Fruit fly (Drosophila melanogaster): ENCODE measurements around the gene Sf3a1.

Gene Sf3a1

dm6 chr3R:16957759-16958536 lies 44.2 kb downstream of the Sf3a1 start (continued):
- TF ChIP-seq CG6854 (GFP tag; optimal IDR thresholded peaks at IDR 0.05) (peak; percentile 75), CG1647 (GFP tag; optimal IDR thresholded peaks at IDR 0.05) (no peak), CkIIα-i1 (GFP tag; IDR thresholded peaks at IDR 0.05) (no peak), peb (GFP tag; IDR thresholded peaks at IDR 0.05) (peak; percentile 14; the same call in 1 of the 2 replicates), kay (GFP tag; optimal IDR thresholded peaks at IDR 0.05) (peak; percentile 61), Bdp1 (GFP tag; optimal IDR thresholded peaks at IDR 0.05) (no peak), gt (GFP tag; IDR thresholded peaks at IDR 0.05) (no peak), Jarid2 (GFP tag; optimal IDR thresholded peaks at IDR 0.05) (peak; percentile 46), CG4730 (GFP tag; IDR thresholded peaks at IDR 0.05) (peak; percentile 53; the same call in 1 of the 2 replicates), pho (GFP tag; optimal IDR thresholded peaks at IDR 0.05) (no peak), CG7928 (GFP tag; optimal IDR thresholded peaks at IDR 0.05) (no peak), CG12104 (GFP tag; optimal IDR thresholded peaks at IDR 0.05) (peak; percentile 80), Rx (GFP tag; IDR thresholded peaks at IDR 0.05) (peak; percentile 27), repo (GFP tag; optimal IDR thresholded peaks at IDR 0.05) (no peak), Hsf (GFP tag; optimal IDR thresholded peaks at IDR 0.05) (peak; percentile 33), cad (GFP tag; optimal IDR thresholded peaks at IDR 0.05) (no peak), gfzf (GFP tag; optimal IDR thresholded peaks at IDR 0.05) (peak; percentile 5), bab2 (GFP tag; optimal IDR thresholded peaks at IDR 0.05) (peak; percentile 9), CG9797 (GFP tag; optimal IDR thresholded peaks at IDR 0.05) (no peak), dan (GFP tag; IDR thresholded peaks at IDR 0.05) (no peak), Dll (GFP tag; IDR thresholded peaks at IDR 0.05; ENCODE audit: partially characterized antibody) (no peak), CG12155 (GFP tag; optimal IDR thresholded peaks at IDR 0.05) (peak; percentile 55), insv (GFP tag; optimal IDR thresholded peaks at IDR 0.05) (peak in 1 of 2 experiments; percentile 71), Nf-YA (GFP tag; IDR thresholded peaks at IDR 0.05) (no peak), pzg (GFP tag; optimal IDR thresholded peaks at IDR 0.05) (peak; percentile 12), vvl (GFP tag; IDR thresholded peaks at IDR 0.05) (peak; percentile 60), CG32532 (GFP tag; IDR thresholded peaks at IDR 0.05) (peak; percentile 65), sisA (GFP tag; IDR thresholded peaks at IDR 0.05) (peak; percentile 53), dmrt11E (tag; optimal IDR thresholded peaks at IDR 0.05) (peak; percentile 91), CG13775 (GFP tag; optimal IDR thresholded peaks at IDR 0.05) (peak; percentile 94), unpg (GFP tag; optimal IDR thresholded peaks at IDR 0.05) (peak; percentile 76), stc (GFP tag; IDR thresholded peaks at IDR 0.05) (peak; percentile 58), sima (GFP tag; optimal IDR thresholded peaks at IDR 0.05) (no peak), Aef1 (GFP tag; IDR thresholded peaks at IDR 0.05) (peak; percentile 26; the same call in 2 of the 3 replicates), CG18764 (GFP tag; optimal IDR thresholded peaks at IDR 0.05) (peak; percentile 40), oc (tag; optimal IDR thresholded peaks at IDR 0.05) (peak; percentile 63), ranshi (GFP tag; IDR thresholded peaks at IDR 0.05) (no peak), Hr51 (GFP tag; optimal IDR thresholded peaks at IDR 0.05) (peak in 1 of 2 experiments; percentile 89), Poxn (GFP tag; IDR thresholded peaks at IDR 0.05) (no peak), CG1602 (GFP tag; optimal IDR thresholded peaks at IDR 0.05) (peak; percentile 84), D (optimal IDR thresholded peaks at IDR 0.05) (no peak), D (GFP tag; optimal IDR thresholded peaks at IDR 0.05) (peak; percentile 90), CG14667 (GFP tag; IDR thresholded peaks at IDR 0.05) (peak; percentile 20; the same call in 1 of the 2 replicates), Gug (GFP tag; IDR thresholded peaks at IDR 0.05) (peak; percentile 38; the same call in 3 of the 4 replicates), Lim3 (GFP tag; IDR thresholded peaks at IDR 0.05) (no peak), fd102C (GFP tag; optimal IDR thresholded peaks at IDR 0.05) (peak; percentile 24), CG4404 (GFP tag; IDR thresholded peaks at IDR 0.05) (peak; percentile 64), ase (GFP tag; IDR thresholded peaks at IDR 0.05) (peak; percentile 51; the same call in 1 of the 3 replicates), br (optimal IDR thresholded peaks at IDR 0.05) (no peak), ewg (GFP tag; optimal IDR thresholded peaks at IDR 0.05) (peak; percentile 76), onecut (GFP tag; IDR thresholded peaks at IDR 0.05) (peak; percentile 23; the same call in 1 of the 2 replicates)
